Worm (Caenorhabditis elegans) whole organism, L2 larva: ENCODE data around the gene gst-15.

Source experiments
- C34F6.9 ChIP-seq: fragments of 150-350 bp; optimal IDR thresholded peaks from 2 replicates; lab custom pipeline; 2014; ENCODE audit warnings: missing biosample characterization, missing genetic modification characterization
- F13H6.1 ChIP-seq: sonication (generic microtip); optimal IDR thresholded peaks from 2 replicates; lab custom pipeline; 2016; ENCODE audit warnings: missing genetic modification characterization, missing compliant biosample characterization
- R02D3.7 ChIP-seq: fragments of 150-350 bp; optimal IDR thresholded peaks from 2 replicates; lab custom pipeline; 2014; ENCODE audit warnings: missing biosample characterization, missing genetic modification characterization
- Y55F3AM.14 ChIP-seq: fragments of 200-800 bp; sonication (Bioruptor generic); optimal IDR thresholded peaks from 2 replicates; lab custom pipeline; 2018; ENCODE audit warnings: mild to moderate bottlenecking, missing genetic modification characterization, missing compliant biosample characterization
- ZK546.5 ChIP-seq: sonication (generic microtip); optimal IDR thresholded peaks from 2 replicates; lab custom pipeline; 2017; ENCODE audit warnings: missing biosample characterization, missing genetic modification characterization
- blmp-1 ChIP-seq: sonication (generic microtip); optimal IDR thresholded peaks from 2 replicates; lab custom pipeline; 2017; ENCODE audit warnings: missing genetic modification characterization, mild to moderate bottlenecking, missing compliant biosample characterization, antibody characterized with exemption, moderate library complexity; ENCODE audit not compliant: insufficient read depth
- ceh-16 ChIP-seq: fragments of 150-350 bp; optimal IDR thresholded peaks from 2 replicates; lab custom pipeline; 2014; ENCODE audit warnings: missing biosample characterization, missing genetic modification characterization
- ceh-82 ChIP-seq: fragments of 150-350 bp; optimal IDR thresholded peaks from 2 replicates; lab custom pipeline; 2014; ENCODE audit warnings: missing biosample characterization, missing genetic modification characterization
- crh-2 ChIP-seq: sonication (generic microtip); optimal IDR thresholded peaks from 2 replicates; lab custom pipeline; 2017; ENCODE audit warnings: missing biosample characterization, missing genetic modification characterization
- egl-27 ChIP-seq: sonication (generic microtip); optimal IDR thresholded peaks from 3 replicates; lab custom pipeline; 2017; ENCODE audit warnings: missing biosample characterization, missing genetic modification reagents, missing genetic modification characterization
- elt-3 ChIP-seq: sonication (generic microtip); optimal IDR thresholded peaks from 2 replicates; lab custom pipeline; 2017; ENCODE audit warnings: missing biosample characterization, missing genetic modification characterization
- fos-1 ChIP-seq: fragments of 150-350 bp; optimal IDR thresholded peaks from 2 replicates; lab custom pipeline; 2014; ENCODE audit warnings: missing biosample characterization, missing genetic modification characterization
- gmeb-1 ChIP-seq: fragments of 150-350 bp; optimal IDR thresholded peaks from 2 replicates; lab custom pipeline; 2014; ENCODE audit warnings: missing biosample characterization, missing genetic modification characterization
- lin-11 ChIP-seq: fragments of 150-350 bp; sonication (generic microtip); optimal IDR thresholded peaks from 2 replicates; lab custom pipeline; 2014; ENCODE audit warnings: missing biosample characterization, missing genetic modification characterization, inconsistent platforms, mixed read lengths
- lin-13 ChIP-seq: fragments of 150-350 bp; optimal IDR thresholded peaks from 2 replicates; lab custom pipeline; 2014; ENCODE audit warnings: missing biosample characterization, missing genetic modification reagents, missing genetic modification characterization
- lin-39 ChIP-seq: fragments of 150-350 bp; optimal IDR thresholded peaks from 2 replicates; lab custom pipeline; 2014; ENCODE audit warnings: missing biosample characterization, missing genetic modification reagents, missing genetic modification characterization
- lsy-2 ChIP-seq, 2 experiments: fragments of 150-350 bp in 1 of 2; sonication (generic microtip) in 1 of 2; optimal IDR thresholded peaks; 2 replicates each; lab custom pipeline; 2014 to 2017; ENCODE audit warnings: missing biosample characterization in 2 of 2, missing genetic modification characterization in 2 of 2
- mab-5 ChIP-seq: fragments of 150-350 bp; optimal IDR thresholded peaks from 2 replicates; lab custom pipeline; 2014; ENCODE audit warnings: missing biosample characterization, missing genetic modification characterization
- mbf-1 ChIP-seq: sonication (generic microtip); optimal IDR thresholded peaks from 2 replicates; lab custom pipeline; 2017; ENCODE audit warnings: missing biosample characterization, missing genetic modification characterization
- mdl-1 ChIP-seq, 2 experiments: fragments of 150-350 bp in 1 of 2; sonication (generic microtip) in 1 of 2; optimal IDR thresholded peaks; 2 replicates each; lab custom pipeline; 2017; ENCODE audit warnings: missing biosample characterization in 2 of 2, missing genetic modification characterization in 2 of 2
- nhr-10 ChIP-seq: sonication (generic microtip); optimal IDR thresholded peaks from 2 replicates; lab custom pipeline; 2017; ENCODE audit warnings: missing biosample characterization, missing genetic modification characterization
- nhr-11 ChIP-seq: fragments of 150-350 bp; optimal IDR thresholded peaks from 2 replicates; lab custom pipeline; 2014; ENCODE audit warnings: missing biosample characterization, missing genetic modification characterization
- nhr-12 ChIP-seq: fragments of 150-350 bp; optimal IDR thresholded peaks from 2 replicates; lab custom pipeline; 2014; ENCODE audit warnings: missing biosample characterization, missing genetic modification characterization
- nhr-129 ChIP-seq: fragments of 150-350 bp; optimal IDR thresholded peaks from 2 replicates; lab custom pipeline; 2014; ENCODE audit warnings: missing biosample characterization, missing genetic modification characterization
- nhr-21 ChIP-seq: fragments of 150-350 bp; optimal IDR thresholded peaks from 2 replicates; lab custom pipeline; 2014; ENCODE audit warnings: missing biosample characterization, missing genetic modification characterization
- nhr-23 ChIP-seq: fragments of 150-350 bp; optimal IDR thresholded peaks from 2 replicates; lab custom pipeline; 2014; ENCODE audit warnings: missing biosample characterization, missing genetic modification reagents, missing genetic modification characterization
- nhr-237 ChIP-seq: fragments of 150-350 bp; optimal IDR thresholded peaks from 2 replicates; lab custom pipeline; 2014; ENCODE audit warnings: missing biosample characterization, missing genetic modification characterization
- nhr-25 ChIP-seq: fragments of 150-350 bp; sonication (generic microtip); optimal IDR thresholded peaks from 3 replicates; lab custom pipeline; 2014; ENCODE audit warnings: missing biosample characterization, missing genetic modification characterization
- nhr-6 ChIP-seq: fragments of 150-350 bp; optimal IDR thresholded peaks from 2 replicates; lab custom pipeline; 2014; ENCODE audit warnings: missing biosample characterization, missing genetic modification characterization
- nhr-77 ChIP-seq: fragments of 150-350 bp; optimal IDR thresholded peaks from 2 replicates; lab custom pipeline; 2014; ENCODE audit warnings: missing biosample characterization, missing genetic modification characterization
- peb-1 ChIP-seq: fragments of 150-350 bp; optimal IDR thresholded peaks from 2 replicates; lab custom pipeline; 2014; ENCODE audit warnings: missing biosample characterization, missing genetic modification characterization
- sem-4 ChIP-seq: fragments of 150-350 bp; optimal IDR thresholded peaks from 2 replicates; lab custom pipeline; 2014; ENCODE audit warnings: missing biosample characterization, missing genetic modification reagents, missing genetic modification characterization
- skn-1 ChIP-seq: sonication (generic microtip); optimal IDR thresholded peaks from 2 replicates; lab custom pipeline; 2017; ENCODE audit warnings: missing biosample characterization, missing genetic modification characterization
- sma-3 ChIP-seq: sonication (generic microtip); optimal IDR thresholded peaks from 2 replicates; lab custom pipeline; 2016; ENCODE audit warnings: missing genetic modification reagents, missing genetic modification characterization, missing compliant biosample characterization
- snpc-4 ChIP-seq: fragments of 150-350 bp; optimal IDR thresholded peaks from 2 replicates; lab custom pipeline; 2014; ENCODE audit warnings: missing biosample characterization, missing genetic modification characterization
- unc-55 ChIP-seq: fragments of 150-350 bp; sonication (generic microtip); optimal IDR thresholded peaks from 3 replicates; lab custom pipeline; 2014; ENCODE audit warnings: missing biosample characterization, missing genetic modification reagents, missing genetic modification characterization
- unc-62 ChIP-seq: fragments of 150-350 bp; optimal IDR thresholded peaks from 2 replicates; lab custom pipeline; 2014; ENCODE audit warnings: missing biosample characterization, missing genetic modification reagents, missing genetic modification characterization
- zag-1 ChIP-seq: fragments of 150-350 bp; optimal IDR thresholded peaks from 2 replicates; lab custom pipeline; 2014; ENCODE audit warnings: missing biosample characterization, missing genetic modification characterization

Gene gst-15

ce11 chrII:13609655-13610054 is 3.3 kb downstream of the gst-15 start, which contains the start of gene gst-20 (continued):
- no peak for TF ChIP-seq nhr-10
- TF ChIP-seq skn-1 (tag; lab: Kevin White, UChicago): peak; percentile 36
- TF ChIP-seq elt-3 (tag; lab: Kevin White, UChicago): no peak
- TF ChIP-seq sma-3 (GFP tag; lab: Kevin White, UChicago): peak; percentile 73
- TF ChIP-seq nhr-11: no peak
- TF ChIP-seq nhr-21 (tag; lab: Kevin White, UChicago): peak; percentile 68
- no peak for TF ChIP-seq ZK546.5
- no peak for TF ChIP-seq lin-39
- no peak for TF ChIP-seq nhr-6
- peak; percentile 35 to 76 for TF ChIP-seq mdl-1 (tag; optimal IDR thresholded peaks at IDR 0.05; lab: Kevin White, UChicago)
- no peak for TF ChIP-seq Y55F3AM.14 (GFP tag; lab: Kevin White, UChicago)
- no peak for TF ChIP-seq sem-4 (tag; lab: Kevin White, UChicago)
- TF ChIP-seq mab-5 (tag; lab: Kevin White, UChicago): no peak
- peak; percentile 76 for TF ChIP-seq nhr-25 (tag; lab: Kevin White, UChicago)
- no peak for TF ChIP-seq unc-62
- TF ChIP-seq mbf-1 (tag; lab: Kevin White, UChicago): no peak
- TF ChIP-seq blmp-1 (tag; lab: Kevin White, UChicago): peak; percentile 62
- TF ChIP-seq lsy-2 (tag; optimal IDR thresholded peaks at IDR 0.05; lab: Kevin White, UChicago): no peak
- TF ChIP-seq unc-55 (GFP tag; lab: Kevin White, UChicago): no peak
- no peak for TF ChIP-seq nhr-237
- no peak for TF ChIP-seq nhr-23 (tag; lab: Kevin White, UChicago)
- no peak for TF ChIP-seq R02D3.7
- no peak for TF ChIP-seq nhr-77 (tag; lab: Kevin White, UChicago)
- TF ChIP-seq egl-27: no peak

- no peak for TF ChIP-seq lin-13 (GFP tag; lab: Kevin White, UChicago)
- TF ChIP-seq snpc-4: no peak
- no peak for TF ChIP-seq sma-3 (GFP tag; lab: Kevin White, UChicago)
- no peak for TF ChIP-seq R02D3.7
- TF ChIP-seq ceh-82: no peak
- no peak for TF ChIP-seq peb-1 (tag; lab: Kevin White, UChicago)
- TF ChIP-seq nhr-12: no peak
- TF ChIP-seq zag-1 (tag; lab: Kevin White, UChicago): no peak
- TF ChIP-seq nhr-77 (tag; lab: Kevin White, UChicago): no peak
- TF ChIP-seq unc-55 (GFP tag; lab: Kevin White, UChicago): no peak
- TF ChIP-seq sem-4 (tag; lab: Kevin White, UChicago): no peak
- no peak for TF ChIP-seq nhr-23 (tag; lab: Kevin White, UChicago)
These were observed 12.1 kb downstream of the gst-15 start, which contains the start of gene csp-1 for ce11 chrII:13600904-13601303. Gene csp-1, plus strand, starts transcription at chrII:13601204.

- TF ChIP-seq crh-2 (tag; lab: Kevin White, UChicago) (peak; percentile 31), snpc-4 (peak; percentile 62), sma-3 (GFP tag; lab: Kevin White, UChicago) (peak; percentile 38), egl-27 (no peak), fos-1 (tag; lab: Kevin White, UChicago) (peak; percentile 2), lin-13 (GFP tag; lab: Kevin White, UChicago) (peak; percentile 49), lin-11 (tag; lab: Kevin White, UChicago) (peak; percentile 51), nhr-21 (tag; lab: Kevin White, UChicago) (peak; percentile 15), skn-1 (tag; lab: Kevin White, UChicago) (no peak), gmeb-1 (peak; percentile 90), nhr-129 (tag; lab: Kevin White, UChicago) (peak; percentile 4), nhr-12 (no peak), unc-55 (GFP tag; lab: Kevin White, UChicago) (peak; percentile 60), F13H6.1 (tag; lab: Kevin White, UChicago) (peak; percentile 10), C34F6.9 (tag; lab: Kevin White, UChicago) (peak; percentile 70), lsy-2 (tag; optimal IDR thresholded peaks at IDR 0.05; lab: Kevin White, UChicago) (peak; percentile 91 to 98), ceh-16 (tag; lab: Kevin White, UChicago) (no peak), nhr-25 (tag; lab: Kevin White, UChicago) (peak; percentile 16)
These were observed 16.5 kb downstream of the gst-15 start, which contains the start of the genes fbxc-23 and csc-1 for ce11 chrII:13596505-13596977. Gene fbxc-23, minus strand, starts transcription at chrII:13596555. Gene csc-1, plus strand, starts transcription at chrII:13596955.
